Fruit fly (Drosophila melanogaster): ENCODE data around the gene ninaG.

DNA sequence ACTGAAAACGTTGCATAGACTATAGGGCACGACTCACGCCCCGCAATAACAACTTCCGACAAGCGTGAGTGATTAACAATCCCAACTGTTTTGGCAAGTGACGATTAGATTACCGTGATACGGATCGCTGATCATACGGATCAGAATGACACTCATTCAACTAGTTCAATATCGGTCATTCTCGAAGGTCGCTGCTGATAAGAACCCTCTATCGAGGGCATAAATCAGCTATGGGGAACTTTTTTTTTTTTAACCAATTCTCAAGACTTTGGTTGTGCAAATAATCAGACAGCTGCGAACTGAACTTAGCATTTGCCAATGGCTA lies 37.3 kb upstream of the ninaG start:
- TF ChIP-seq Sin3A (optimal IDR thresholded peaks at IDR 0.05) (no peak), h (optimal IDR thresholded peaks at IDR 0.05) (no peak), insv (optimal IDR thresholded peaks at IDR 0.05) (no peak), psq (optimal IDR thresholded peaks at IDR 0.05) (no peak), Myc (optimal IDR thresholded peaks at IDR 0.05) (no peak), ttk (optimal IDR thresholded peaks at IDR 0.05) (no peak)
